Worm (Caenorhabditis elegans): Measurements from ENCODE around the gene nhr-145.

Gene nhr-145

ce11 chrV:19087426-19087825, at the start of gene nhr-145:
TSS of gene nhr-145 (plus strand) at chrV:19087723.
- TF ChIP-seq zag-1 (tag; optimal IDR thresholded peaks at IDR 0.05) (no peak), nhr-12 (tag; optimal IDR thresholded peaks at IDR 0.05) (no peak), ceh-9 (tag; optimal IDR thresholded peaks at IDR 0.05) (no peak), mdl-1 (tag; optimal IDR thresholded peaks at IDR 0.05) (no peak), nhr-43 (tag; optimal IDR thresholded peaks at IDR 0.05; ENCODE audit: poor library complexity, severe bottlenecking) (no peak), nfya-1 (tag; optimal IDR thresholded peaks at IDR 0.05; ENCODE audit: insufficient read depth) (no peak), ceh-28 (tag; optimal IDR thresholded peaks at IDR 0.05) (peak; percentile 3), elt-1 (tag; optimal IDR thresholded peaks at IDR 0.05) (peak; percentile 49), ceh-82 (tag; optimal IDR thresholded peaks at IDR 0.05) (no peak), elt-2 (tag; optimal IDR thresholded peaks at IDR 0.05) (no peak), eor-1 (tag; optimal IDR thresholded peaks at IDR 0.05) (no peak), ZK546.5 (tag; optimal IDR thresholded peaks at IDR 0.05) (no peak)

ce11 chrV:19042256-19042655, 45.3 kb upstream of the nhr-145 start, which contains the start of gene asp-16:
TSS of gene asp-16 (minus strand) at chrV:19042605.
- no peak for TF ChIP-seq R02D3.7 (tag; optimal IDR thresholded peaks at IDR 0.05)
- TF ChIP-seq elt-2 (tag; optimal IDR thresholded peaks at IDR 0.05), result no peak
- no peak for TF ChIP-seq jun-1 (tag; optimal IDR thresholded peaks at IDR 0.05)
- no peak for TF ChIP-seq elt-3 (tag; optimal IDR thresholded peaks at IDR 0.05)
- TF ChIP-seq nhr-77 (tag; optimal IDR thresholded peaks at IDR 0.05), result no peak
- no peak for TF ChIP-seq hmg-11 (tag; optimal IDR thresholded peaks at IDR 0.05)
- TF ChIP-seq elt-1 (tag; optimal IDR thresholded peaks at IDR 0.05), result no peak
- TF ChIP-seq fos-1 (tag; optimal IDR thresholded peaks at IDR 0.05), result no peak
- no peak for TF ChIP-seq mml-1 (tag; optimal IDR thresholded peaks at IDR 0.05)
- no peak for TF ChIP-seq pqm-1 (tag; optimal IDR thresholded peaks at IDR 0.05)
- no peak for TF ChIP-seq egl-27 (tag; optimal IDR thresholded peaks at IDR 0.05)
- no peak for TF ChIP-seq ceh-28 (tag; optimal IDR thresholded peaks at IDR 0.05)
- TF ChIP-seq lin-15B (tag; optimal IDR thresholded peaks at IDR 0.05), result no peak

DNA sequence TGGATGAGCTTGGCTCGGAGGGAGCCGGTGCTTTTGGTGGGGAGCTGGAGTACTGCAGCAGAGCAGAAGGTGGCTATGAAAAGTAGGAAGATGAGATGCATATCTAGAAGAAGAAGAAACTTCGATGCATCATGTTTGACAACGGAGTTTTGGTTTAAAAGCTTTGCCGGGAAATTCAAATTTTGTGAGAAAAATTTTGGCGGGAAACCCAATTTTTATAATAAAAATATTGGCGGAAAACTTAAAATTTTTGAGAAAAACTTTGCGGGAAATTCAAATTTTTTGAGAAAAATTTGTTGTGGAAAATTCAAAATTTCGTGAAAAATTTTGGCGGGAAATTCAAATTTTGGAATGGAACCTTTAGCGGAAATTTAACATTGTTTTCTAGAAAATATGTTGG, 42.8 kb upstream of the nhr-145 start, which contains the start of gene asp-15:
Gene asp-15 (minus strand): TSS at position 101 of the 400 bp plus-strand sequence.
- TF ChIP-seq nhr-11 (tag; optimal IDR thresholded peaks at IDR 0.05), result no peak
- no peak for TF ChIP-seq fos-1 (tag; optimal IDR thresholded peaks at IDR 0.05)
- TF ChIP-seq mml-1 (tag; optimal IDR thresholded peaks at IDR 0.05), result no peak
- no peak for TF ChIP-seq nhr-67 (tag; optimal IDR thresholded peaks at IDR 0.05)
- no peak for TF ChIP-seq ztf-4 (tag; optimal IDR thresholded peaks at IDR 0.05)
- no peak for TF ChIP-seq zag-1 (tag; optimal IDR thresholded peaks at IDR 0.05)
- TF ChIP-seq ceh-28 (tag; optimal IDR thresholded peaks at IDR 0.05), result no peak
- no peak for TF ChIP-seq sea-2 (GFP tag; optimal IDR thresholded peaks at IDR 0.05)
- no peak for TF ChIP-seq unc-39 (tag; optimal IDR thresholded peaks at IDR 0.05)
- TF ChIP-seq mdl-1 (tag; optimal IDR thresholded peaks at IDR 0.05), result no peak

- TF ChIP-seq elt-3 (tag; optimal IDR thresholded peaks at IDR 0.05), result no peak
- no peak for TF ChIP-seq elt-1 (tag; optimal IDR thresholded peaks at IDR 0.05)
- no peak for TF ChIP-seq mdl-1 (tag; optimal IDR thresholded peaks at IDR 0.05)
- TF ChIP-seq eor-1 (tag; optimal IDR thresholded peaks at IDR 0.05), result no peak
- TF ChIP-seq unc-39 (tag; optimal IDR thresholded peaks at IDR 0.05), result no peak
- no peak for TF ChIP-seq nhr-12 (tag; optimal IDR thresholded peaks at IDR 0.05)
- no peak for TF ChIP-seq egl-5 (tag; optimal IDR thresholded peaks at IDR 0.05)
- TF ChIP-seq jun-1 (tag; optimal IDR thresholded peaks at IDR 0.05), result no peak
- no peak for TF ChIP-seq lin-15B (tag; optimal IDR thresholded peaks at IDR 0.05)
- no peak for TF ChIP-seq ceh-9 (tag; optimal IDR thresholded peaks at IDR 0.05)
- TF ChIP-seq nhr-77 (tag; optimal IDR thresholded peaks at IDR 0.05), result no peak
- TF ChIP-seq nhr-28 (tag; optimal IDR thresholded peaks at IDR 0.05), result no peak
- no peak for TF ChIP-seq elt-2 (tag; optimal IDR thresholded peaks at IDR 0.05)
- TF ChIP-seq hmg-11 (tag; optimal IDR thresholded peaks at IDR 0.05), result no peak
- no peak for TF ChIP-seq snpc-4 (tag; optimal IDR thresholded peaks at IDR 0.05)
- no peak for TF ChIP-seq R02D3.7 (tag; optimal IDR thresholded peaks at IDR 0.05)
- TF ChIP-seq tbx-2 (tag; optimal IDR thresholded peaks at IDR 0.05), result no peak
- TF ChIP-seq mml-1 (tag; optimal IDR thresholded peaks at IDR 0.05), result no peak
- no peak for TF ChIP-seq ZK546.5 (tag; optimal IDR thresholded peaks at IDR 0.05)
- no peak for TF ChIP-seq aly-2 (tag; optimal IDR thresholded peaks at IDR 0.05)
These were observed 40.1 kb upstream of the nhr-145 start for ce11 chrV:19047442-19047841.
